Fruit fly (Drosophila melanogaster) whole organism, embryonic: ENCODE measurements around the gene RpS17.

ENCODE experiments used
- Aef1 ChIP-seq: fragments of 200-800 bp; sonication (Bioruptor generic); IDR thresholded peaks from 3 replicates; pipeline ENCODE4 v1.3.6; 2022; ENCODE audit warnings: missing biosample characterization, missing genetic modification characterization
- CG12236 ChIP-seq: fragments of 200-800 bp; sonication (Bioruptor generic); optimal IDR thresholded peaks from 2 replicates; lab custom pipeline; 2016; ENCODE audit warnings: missing biosample characterization, missing genetic modification characterization
- CG12659 ChIP-seq: fragments of 200-800 bp; sonication (Bioruptor generic); optimal IDR thresholded peaks from 3 replicates; lab custom pipeline; 2017; ENCODE audit warnings: mild to moderate bottlenecking, missing biosample characterization, missing genetic modification reagents, missing genetic modification characterization
- CG12744 ChIP-seq: fragments of 200-800 bp; sonication (Bioruptor generic); optimal IDR thresholded peaks from 2 replicates; lab custom pipeline; 2016; ENCODE audit warnings: missing biosample characterization, missing genetic modification characterization
- CG15011 ChIP-seq: fragments of 200-800 bp; sonication (Bioruptor generic); optimal IDR thresholded peaks from 3 replicates; lab custom pipeline; 2018; ENCODE audit warnings: missing biosample characterization, mild to moderate bottlenecking, missing genetic modification characterization
- CG17359 ChIP-seq: fragments of 200-800 bp; sonication (Bioruptor generic); optimal IDR thresholded peaks from 3 replicates; lab custom pipeline; 2018; ENCODE audit warnings: missing biosample characterization, mild to moderate bottlenecking, missing genetic modification characterization, moderate library complexity
- CG17612 ChIP-seq: fragments of 200-800 bp; sonication (Bioruptor generic); IDR thresholded peaks from 2 replicates; pipeline ENCODE4 v1.3.6; 2022; ENCODE audit warnings: missing biosample characterization, missing genetic modification characterization
- CG17802 ChIP-seq: fragments of 200-800 bp; sonication (Bioruptor generic); optimal IDR thresholded peaks from 2 replicates; lab custom pipeline; 2018; ENCODE audit warnings: missing biosample characterization, mild to moderate bottlenecking, missing genetic modification characterization, moderate library complexity
- CG2875 ChIP-seq: fragments of 200-800 bp; sonication (Bioruptor generic); optimal IDR thresholded peaks from 2 replicates; lab custom pipeline; 2017; ENCODE audit warnings: missing biosample characterization, mild to moderate bottlenecking, missing genetic modification characterization, missing genetic modification reagents
- CG30403 ChIP-seq: fragments of 200-800 bp; sonication (Bioruptor generic); optimal IDR thresholded peaks from 3 replicates; lab custom pipeline; 2016; ENCODE audit warnings: missing biosample characterization, missing genetic modification characterization
- CG31365 ChIP-seq: fragments of 200-800 bp; sonication (Bioruptor generic); optimal IDR thresholded peaks from 2 replicates; lab custom pipeline; 2018; ENCODE audit warnings: missing biosample characterization, mild to moderate bottlenecking, missing genetic modification characterization
- CG4617 ChIP-seq: fragments of 200-800 bp; sonication (Bioruptor generic); optimal IDR thresholded peaks from 3 replicates; lab custom pipeline; 2016; ENCODE audit warnings: missing biosample characterization, missing genetic modification characterization, borderline replicate concordance
- CG6272 ChIP-seq: fragments of 200-800 bp; sonication (Bioruptor generic); IDR thresholded peaks from 2 replicates; pipeline ENCODE4 v1.3.6; 2022; ENCODE audit warnings: missing biosample characterization, missing genetic modification characterization
- CG7271 ChIP-seq: fragments of 200-800 bp; sonication (Bioruptor generic); optimal IDR thresholded peaks from 2 replicates; lab custom pipeline; 2018; ENCODE audit warnings: missing biosample characterization, mild to moderate bottlenecking, missing genetic modification characterization, moderate library complexity
- CG7556 ChIP-seq: fragments of 200-800 bp; sonication (Bioruptor generic); optimal IDR thresholded peaks from 2 replicates; lab custom pipeline; 2017; ENCODE audit warnings: missing biosample characterization, mild to moderate bottlenecking, missing genetic modification characterization
- CG7839 ChIP-seq: fragments of 200-800 bp; sonication (Bioruptor generic); optimal IDR thresholded peaks from 3 replicates; lab custom pipeline; 2018; ENCODE audit warnings: missing biosample characterization, mild to moderate bottlenecking, missing genetic modification characterization, moderate library complexity
- CG9215 ChIP-seq: fragments of 200-800 bp; sonication (Bioruptor generic); IDR thresholded peaks from 2 replicates; pipeline ENCODE4 v1.3.6; 2022; ENCODE audit warnings: missing biosample characterization, missing genetic modification characterization
- CG9609 ChIP-seq: fragments of 200-800 bp; sonication (Bioruptor generic); optimal IDR thresholded peaks from 3 replicates; lab custom pipeline; 2016; ENCODE audit warnings: missing biosample characterization, missing genetic modification characterization
- CrebB ChIP-seq: fragments of 200-800 bp; sonication (Bioruptor generic); optimal IDR thresholded peaks from 3 replicates; lab custom pipeline; 2018; ENCODE audit warnings: missing biosample characterization, mild to moderate bottlenecking, missing genetic modification characterization
- Dad ChIP-seq: fragments of 200-800 bp; sonication (Bioruptor generic); optimal IDR thresholded peaks from 3 replicates; lab custom pipeline; 2016; ENCODE audit warnings: missing biosample characterization, missing genetic modification characterization
- Hsf ChIP-seq: fragments of 200-800 bp; sonication (Bioruptor generic); optimal IDR thresholded peaks from 3 replicates; lab custom pipeline; 2016; ENCODE audit warnings: missing biosample characterization, missing genetic modification characterization
- MTF-1 ChIP-seq: fragments of 200-800 bp; sonication (Bioruptor generic); optimal IDR thresholded peaks from 2 replicates; lab custom pipeline; 2018; ENCODE audit warnings: missing biosample characterization, mild to moderate bottlenecking, missing genetic modification characterization, borderline replicate concordance
- Max ChIP-seq: fragments of 200-800 bp; sonication (Bioruptor generic); optimal IDR thresholded peaks from 2 replicates; lab custom pipeline; 2016; ENCODE audit warnings: missing biosample characterization, mild to moderate bottlenecking, missing genetic modification characterization
- NC2β ChIP-seq: fragments of 200-800 bp; sonication (Bioruptor generic); optimal IDR thresholded peaks from 2 replicates; lab custom pipeline; 2016; ENCODE audit warnings: missing biosample characterization, missing genetic modification characterization
- Opbp ChIP-seq: fragments of 200-800 bp; sonication (Bioruptor generic); IDR thresholded peaks from 3 replicates; pipeline ENCODE4 v1.3.6; 2022; ENCODE audit warnings: missing biosample characterization, missing genetic modification characterization; ENCODE audit not compliant: partially characterized antibody
- Pdp1 ChIP-seq, 2 experiments: fragments of 200-800 bp; sonication (Bioruptor generic); optimal IDR thresholded peaks; 3 replicates each; lab custom pipeline; 2016; ENCODE audit warnings: missing biosample characterization in 2 of 2, missing genetic modification characterization in 2 of 2, mild to moderate bottlenecking in 1 of 2, moderate library complexity in 1 of 2
- Xbp1 ChIP-seq: fragments of 200-800 bp; sonication (Bioruptor generic); optimal IDR thresholded peaks from 3 replicates; lab custom pipeline; 2016; ENCODE audit warnings: missing biosample characterization, mild to moderate bottlenecking, missing genetic modification characterization
- abd-A ChIP-seq: fragments of 200-800 bp; sonication (Bioruptor generic); optimal IDR thresholded peaks from 3 replicates; lab custom pipeline; 2019; ENCODE audit warnings: missing biosample characterization, mild to moderate bottlenecking, missing genetic modification characterization, moderate library complexity
- bowl ChIP-seq: fragments of 200-800 bp; sonication (Bioruptor generic); IDR thresholded peaks from 2 replicates; pipeline ENCODE4 v1.3.6; 2022; ENCODE audit warnings: missing biosample characterization, missing genetic modification characterization
- cas ChIP-seq: fragments of 200-800 bp; sonication (Bioruptor generic); IDR thresholded peaks from 2 replicates; pipeline ENCODE4 v1.3.6; 2022; ENCODE audit warnings: missing biosample characterization, missing genetic modification characterization
- dmrt11E ChIP-seq: fragments of 200-800 bp; sonication (Bioruptor generic); optimal IDR thresholded peaks from 3 replicates; lab custom pipeline; 2018; ENCODE audit warnings: missing biosample characterization, mild to moderate bottlenecking, missing genetic modification characterization, moderate library complexity
- fd3F ChIP-seq: fragments of 200-800 bp; sonication (Bioruptor generic); optimal IDR thresholded peaks from 2 replicates; lab custom pipeline; 2018; ENCODE audit warnings: missing biosample characterization, mild to moderate bottlenecking, missing genetic modification characterization, moderate library complexity
- hth ChIP-seq: fragments of >200 bp; optimal IDR thresholded peaks from 2 replicates; lab custom pipeline; 2017; ENCODE audit warnings: inconsistent platforms
- kah ChIP-seq: fragments of 200-800 bp; sonication (Bioruptor generic); optimal IDR thresholded peaks from 2 replicates; lab custom pipeline; 2018; ENCODE audit warnings: missing biosample characterization, mild to moderate bottlenecking, missing genetic modification characterization
- org-1 ChIP-seq: fragments of 200-800 bp; sonication (Bioruptor generic); optimal IDR thresholded peaks from 2 replicates; lab custom pipeline; 2017; ENCODE audit warnings: missing biosample characterization, missing genetic modification characterization
- otp ChIP-seq: fragments of 200-800 bp; sonication (Bioruptor generic); IDR thresholded peaks from 3 replicates; pipeline ENCODE4, ENCODE4 v1.3.6; 2022; ENCODE audit warnings: missing biosample characterization, missing genetic modification characterization
- p53 ChIP-seq: fragments of 200-800 bp; sonication (Bioruptor generic); optimal IDR thresholded peaks from 2 replicates; lab custom pipeline; 2016; ENCODE audit warnings: missing biosample characterization, missing genetic modification characterization
- pb ChIP-seq: fragments of 200-800 bp; sonication (Bioruptor generic); optimal IDR thresholded peaks from 3 replicates; lab custom pipeline; 2016; ENCODE audit warnings: missing biosample characterization, missing genetic modification characterization
- pros ChIP-seq: fragments of 200-800 bp; sonication (Bioruptor generic); optimal IDR thresholded peaks from 3 replicates; lab custom pipeline; 2019; ENCODE audit warnings: missing biosample characterization, mild to moderate bottlenecking, missing genetic modification characterization, moderate library complexity
- row ChIP-seq: fragments of 200-800 bp; sonication (Bioruptor generic); IDR thresholded peaks from 3 replicates; pipeline ENCODE4 v1.3.6; 2022; ENCODE audit warnings: missing biosample characterization, missing genetic modification characterization
- schlank ChIP-seq: fragments of 200-800 bp; sonication (Bioruptor generic); optimal IDR thresholded peaks from 2 replicates; lab custom pipeline; 2018; ENCODE audit warnings: missing biosample characterization, mild to moderate bottlenecking, missing genetic modification characterization
- slou ChIP-seq: fragments of 200-800 bp; sonication (Bioruptor generic); optimal IDR thresholded peaks from 3 replicates; lab custom pipeline; 2016; ENCODE audit warnings: missing biosample characterization, missing genetic modification characterization
- ssp ChIP-seq: fragments of 200-800 bp; sonication (Bioruptor generic); IDR thresholded peaks from 2 replicates; pipeline ENCODE4 v1.3.6; 2022; ENCODE audit warnings: missing biosample characterization, missing genetic modification characterization
- stc ChIP-seq: fragments of 200-800 bp; sonication (Bioruptor generic); IDR thresholded peaks from 2 replicates; pipeline ENCODE4 v1.3.6; 2022; ENCODE audit warnings: missing biosample characterization, missing genetic modification characterization
- tio ChIP-seq: fragments of 200-800 bp; sonication (Bioruptor generic); optimal IDR thresholded peaks from 2 replicates; lab custom pipeline; 2017; ENCODE audit warnings: missing biosample characterization, missing genetic modification characterization, inconsistent platforms
- toy ChIP-seq: fragments of 200-800 bp; sonication (Bioruptor generic); IDR thresholded peaks from 2 replicates; pipeline ENCODE4 v1.3.6; 2022; ENCODE audit warnings: missing biosample characterization, missing genetic modification characterization
- usp ChIP-seq: fragments of >200 bp; optimal IDR thresholded peaks from 2 replicates; lab custom pipeline; 2017; ENCODE audit warnings: missing biosample characterization, missing genetic modification characterization
- zf30C ChIP-seq: fragments of 200-800 bp; sonication (Bioruptor generic); optimal IDR thresholded peaks from 3 replicates; lab custom pipeline; 2018; ENCODE audit warnings: missing biosample characterization, mild to moderate bottlenecking, missing genetic modification characterization
- zfh1 ChIP-seq: fragments of 200-800 bp; sonication (Bioruptor generic); IDR thresholded peaks from 3 replicates; pipeline ENCODE4 v1.3.6; 2022; ENCODE audit warnings: missing biosample characterization, missing genetic modification characterization

Gene RpS17

dm6 chr3L:9383345-9384075, 46.1 kb downstream of the RpS17 start, which contains the start of gene Hsp27 (continued):
- TF ChIP-seq fd3F (GFP tag; lab: Kevin White, UChicago) (peak; percentile 94), CG9609 (GFP tag; lab: Kevin White, UChicago) (peak; percentile 88), Xbp1 (peak; percentile 99), ssp (GFP tag; lab: Robert Waterston, UW) (peak; percentile 94), CG12659 (GFP tag; lab: Kevin White, UChicago) (peak; percentile 97), Max (GFP tag; lab: Kevin White, UChicago) (peak; percentile 98), hth (no peak), abd-A (peak; percentile 64), otp (GFP tag; lab: Robert Waterston, UW) (peak; percentile 97), CG7839 (tag; lab: Kevin White, UChicago) (peak; percentile 99), NC2β (peak; percentile 85), CG15011 (GFP tag; lab: Kevin White, UChicago) (peak; percentile 96), CG30403 (GFP tag; lab: Kevin White, UChicago) (peak; percentile 99), CG17359 (tag; lab: Kevin White, UChicago) (peak; percentile 99), CG12236 (GFP tag; lab: Kevin White, UChicago) (peak; percentile 66), CG9215 (GFP tag; lab: Robert Waterston, UW) (peak; percentile 96), kah (GFP tag; lab: Kevin White, UChicago) (peak; percentile 91), CrebB (tag; lab: Kevin White, UChicago) (peak; percentile 93), CG2875 (GFP tag; lab: Kevin White, UChicago) (peak; percentile 99), pros (no peak), p53 (GFP tag; lab: Kevin White, UChicago) (peak; percentile 76), CG6272 (GFP tag; lab: Robert Waterston, UW) (peak; percentile 98), zf30C (GFP tag; lab: Kevin White, UChicago) (no peak), toy (GFP tag; lab: Robert Waterston, UW) (peak; percentile 93), slou (GFP tag; lab: Kevin White, UChicago) (peak; percentile 97), CG17802 (tag; lab: Kevin White, UChicago) (peak; percentile 91), CG31365 (tag; lab: Kevin White, UChicago) (peak; percentile 89), Hsf (GFP tag; lab: Kevin White, UChicago) (peak; percentile 97), bowl (GFP tag; lab: Robert Waterston, UW) (peak; percentile 92), CG17612 (GFP tag; lab: Robert Waterston, UW) (peak; percentile 96), CG7271 (peak; percentile 90), dmrt11E (peak; percentile 95), stc (GFP tag; lab: Robert Waterston, UW) (peak; percentile 98), row (GFP tag; lab: Robert Waterston, UW) (peak; percentile 98), MTF-1 (GFP tag; lab: Kevin White, UChicago) (peak; percentile 94), CG12744 (GFP tag; lab: Kevin White, UChicago) (peak; percentile 79), tio (GFP tag; lab: Kevin White, UChicago) (peak; percentile 97), usp (GFP tag; lab: Kevin White, UChicago) (no peak), schlank (tag; lab: Kevin White, UChicago) (peak; percentile 94), Opbp (GFP tag; lab: Robert Waterston, UW) (0 out of 3 replicates have a peak, but pooled peaks have one; percentile 50), pb (GFP tag; lab: Kevin White, UChicago) (peak; percentile 91), Aef1 (GFP tag; lab: Robert Waterston, UW) (peak; percentile 98), CG7556 (GFP tag; lab: Kevin White, UChicago) (peak; percentile 98), Pdp1 (GFP tag; optimal IDR thresholded peaks at IDR 0.05; lab: Kevin White, UChicago) (peak; percentile 96 to 99), CG4617 (GFP tag; lab: Kevin White, UChicago) (peak; percentile 96), org-1 (GFP tag; lab: Kevin White, UChicago) (peak; percentile 97), zfh1 (GFP tag; lab: Robert Waterston, UW) (peak; percentile 99), Dad (GFP tag; lab: Kevin White, UChicago) (peak; percentile 96), cas (GFP tag; lab: Robert Waterston, UW) (peak; percentile 95)
